Fruit fly (Drosophila melanogaster) S2 (cell line): ENCODE results near the gene CG11596.

Experiments
- CG8478 ChIP-seq: fragments of >200 bp; optimal IDR thresholded peaks from 2 replicates; lab custom pipeline; 2018
- CTCF ChIP-seq, 2 experiments: fragments of >200 bp; optimal IDR thresholded peaks; 2 replicates each; lab custom pipeline; 2018

Gene CG11596

dm6 chrX:1951391-1952066 is 24.0 kb downstream of the CG11596 start:
- TF ChIP-seq CG8478 (lab: Kevin White, UChicago) (no peak), CTCF (optimal IDR thresholded peaks at IDR 0.05; lab: Kevin White, UChicago) (no peak)

- TF ChIP-seq CG8478 (lab: Kevin White, UChicago) (no peak), CTCF (optimal IDR thresholded peaks at IDR 0.05; lab: Kevin White, UChicago) (peak; percentile 99 to 100)
Measured at dm6 chrX:1952898-1953297, 25.4 kb downstream of the CG11596 start.

- TF ChIP-seq CTCF (optimal IDR thresholded peaks at IDR 0.05; lab: Kevin White, UChicago) (no peak), CG8478 (lab: Kevin White, UChicago) (no peak)
Measured at dm6 chrX:1963192-1963590, 35.7 kb downstream of the CG11596 start.

dm6 chrX:1963591-1964216 is 36.2 kb downstream of the CG11596 start:
- no peak for TF ChIP-seq CTCF (optimal IDR thresholded peaks at IDR 0.05; lab: Kevin White, UChicago)
- TF ChIP-seq CG8478 (lab: Kevin White, UChicago): no peak

- TF ChIP-seq CG8478 (lab: Kevin White, UChicago): no peak
- no peak for TF ChIP-seq CTCF (optimal IDR thresholded peaks at IDR 0.05; lab: Kevin White, UChicago)
Measured at dm6 chrX:1964409-1965345, 37.2 kb downstream of the CG11596 start.

- no peak for TF ChIP-seq CTCF (optimal IDR thresholded peaks at IDR 0.05; lab: Kevin White, UChicago)
- no peak for TF ChIP-seq CG8478 (lab: Kevin White, UChicago)
Measured at dm6 chrX:1965512-1965911, 38.0 kb downstream of the CG11596 start.

- no peak for TF ChIP-seq CG8478 (lab: Kevin White, UChicago)
- TF ChIP-seq CTCF (optimal IDR thresholded peaks at IDR 0.05; lab: Kevin White, UChicago): no peak
Measured at dm6 chrX:1965979-1966778, 38.7 kb downstream of the CG11596 start.

dm6 chrX:1966779-1967520 is 39.5 kb downstream of the CG11596 start:
- TF ChIP-seq CG8478 (lab: Kevin White, UChicago) (no peak), CTCF (optimal IDR thresholded peaks at IDR 0.05; lab: Kevin White, UChicago) (no peak)

dm6 chrX:1968152-1968551 is 40.7 kb downstream of the CG11596 start:
- TF ChIP-seq CG8478 (lab: Kevin White, UChicago) (no peak), CTCF (optimal IDR thresholded peaks at IDR 0.05; lab: Kevin White, UChicago) (no peak)

dm6 chrX:1968581-1969258 is 41.2 kb downstream of the CG11596 start:
- no peak for TF ChIP-seq CG8478 (lab: Kevin White, UChicago)
- TF ChIP-seq CTCF (optimal IDR thresholded peaks at IDR 0.05; lab: Kevin White, UChicago): no peak

dm6 chrX:1969775-1970574 is 42.5 kb downstream of the CG11596 start:
- TF ChIP-seq CTCF (optimal IDR thresholded peaks at IDR 0.05; lab: Kevin White, UChicago): no peak
- no peak for TF ChIP-seq CG8478 (lab: Kevin White, UChicago)
